Worm (Caenorhabditis elegans) whole organism, L1 larva: ENCODE measurements around the gene F38B6.4.

Source experiments
- efl-1 ChIP-seq, 4 experiments: fragments of 150-350 bp; optimal IDR thresholded peaks in 3 of 4; peaks in 1 of 4; 1 replicate in 1 of 4; 2 replicates in 3 of 4; lab custom pipeline; 2014; ENCODE audit warnings: missing biosample characterization in 2 of 4, missing genetic modification characterization in 2 of 4, missing genetic modification reagents in 2 of 4
- elt-3 ChIP-seq, 6 experiments: fragments of 150-350 bp in 1 of 6; sonication (generic microtip); optimal IDR thresholded peaks; 2 replicates each; lab custom pipeline; 2017 to 2018; ENCODE audit warnings: missing biosample characterization in 6 of 6, missing genetic modification characterization in 6 of 6, inconsistent platforms in 1 of 6
- fkh-10 ChIP-seq: sonication (generic microtip); optimal IDR thresholded peaks from 2 replicates; lab custom pipeline; 2017; ENCODE audit warnings: missing biosample characterization, missing genetic modification reagents, missing genetic modification characterization

- TF ChIP-seq elt-3 (tag; optimal IDR thresholded peaks at IDR 0.05; lab: Kevin White, UChicago) (peak in 1 of 6 experiments; percentile 4), efl-1 (optimal IDR thresholded peaks at IDR 0.05; lab: Kevin White, UChicago) (no peak), efl-1 (GFP tag; optimal IDR thresholded peaks at IDR 0.05 in 1 of 2; lab: Kevin White, UChicago) (no peak), fkh-10 (GFP tag; lab: Kevin White, UChicago) (no peak)
These were observed 19.5 kb upstream of the F38B6.4 start, which contains the start of gene nhr-173 for ce11 chrX:6655163-6655562.
